Fruit fly (Drosophila melanogaster) whole organism, embryonic: ENCODE data around the gene Roc1b.

ENCODE experiments used
- ftz-f1 ChIP-seq: fragments of 200-800 bp; sonication (Bioruptor generic); optimal IDR thresholded peaks from 2 replicates; lab custom pipeline; 2016; ENCODE audit warnings: missing biosample characterization, missing genetic modification characterization
- sna ChIP-seq: fragments of 200-800 bp; sonication (Bioruptor generic); IDR thresholded peaks from 2 replicates; pipeline ENCODE4 v1.3.6; 2022; ENCODE audit warnings: missing biosample characterization, missing genetic modification characterization; ENCODE audit not compliant: partially characterized antibody

DNA sequence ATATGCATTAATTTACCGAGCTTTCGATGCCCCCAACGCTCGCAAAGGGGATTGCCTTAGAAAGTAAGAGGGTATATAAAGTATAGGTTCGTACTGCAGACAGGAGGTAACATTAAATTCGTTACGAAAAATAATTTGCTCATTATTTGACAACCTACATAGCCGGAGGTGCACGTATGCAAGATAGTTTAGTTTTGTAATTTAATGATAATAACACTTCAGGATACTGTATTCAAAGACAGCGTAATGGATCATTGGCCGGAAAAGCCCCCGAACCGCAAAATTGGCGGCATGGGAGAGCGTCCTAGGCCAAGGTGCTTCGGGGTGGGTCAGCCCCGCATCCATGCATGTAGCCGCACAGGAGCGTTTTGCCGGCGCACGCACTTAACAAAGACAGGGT is 45.5 kb upstream of the Roc1b start:
- TF ChIP-seq ftz-f1 (no peak), sna (GFP tag; lab: Robert Waterston, UW) (no peak)
